Worm (Caenorhabditis elegans): ENCODE measurements around the gene asns-2.
A peak's percentile ranks its signal among the peaks of the same experiment; 100 is the strongest.

The asns-2 gene

ce11 chrX:8778558-8778957, 27.8 kb upstream of the asns-2 start, which contains the start of gene ZK721.4:
ZK721.4 (plus strand) TSS chrX:8778858.
- TF ChIP-seq nhr-11 (tag; optimal IDR thresholded peaks at IDR 0.05), result no peak
- no peak for TF ChIP-seq R02D3.7 (tag; optimal IDR thresholded peaks at IDR 0.05)
- no peak for TF ChIP-seq lin-15B (tag; optimal IDR thresholded peaks at IDR 0.05)
- no peak for TF ChIP-seq pqm-1 (tag; optimal IDR thresholded peaks at IDR 0.05)
- TF ChIP-seq elt-1 (tag; optimal IDR thresholded peaks at IDR 0.05), result no peak
- TF ChIP-seq aly-2 (tag; optimal IDR thresholded peaks at IDR 0.05), result no peak
- no peak for TF ChIP-seq nhr-28 (tag; optimal IDR thresholded peaks at IDR 0.05)
- no peak for TF ChIP-seq nhr-77 (tag; optimal IDR thresholded peaks at IDR 0.05)
- TF ChIP-seq ZK546.5 (tag; optimal IDR thresholded peaks at IDR 0.05), result no peak
- TF ChIP-seq ama-1 (optimal IDR thresholded peaks at IDR 0.05), result no peak
- no peak for TF ChIP-seq nhr-23 (tag; optimal IDR thresholded peaks at IDR 0.05)
- TF ChIP-seq ceh-16 (tag; optimal IDR thresholded peaks at IDR 0.05), result no peak
- TF ChIP-seq eor-1 (tag; optimal IDR thresholded peaks at IDR 0.05), result no peak
- TF ChIP-seq nhr-12 (tag; optimal IDR thresholded peaks at IDR 0.05), result no peak
- no peak for TF ChIP-seq nhr-76 (tag; optimal IDR thresholded peaks at IDR 0.05)
- TF ChIP-seq egl-5 (tag; optimal IDR thresholded peaks at IDR 0.05), result no peak
- no peak for TF ChIP-seq ceh-82 (tag; optimal IDR thresholded peaks at IDR 0.05)
- no peak for TF ChIP-seq ceh-9 (tag; optimal IDR thresholded peaks at IDR 0.05)
- no peak for TF ChIP-seq fkh-10 (GFP tag; optimal IDR thresholded peaks at IDR 0.05)
- TF ChIP-seq mdl-1 (tag; optimal IDR thresholded peaks at IDR 0.05), result no peak

ce11 chrX:8770316-8770715, 19.6 kb upstream of the asns-2 start:
- TF ChIP-seq ZK546.5 (tag; optimal IDR thresholded peaks at IDR 0.05), result no peak
- TF ChIP-seq ceh-16 (tag; optimal IDR thresholded peaks at IDR 0.05), result no peak
- no peak for TF ChIP-seq jun-1 (tag; optimal IDR thresholded peaks at IDR 0.05)
- TF ChIP-seq nhr-23 (tag; optimal IDR thresholded peaks at IDR 0.05), result no peak
- no peak for TF ChIP-seq elt-1 (tag; optimal IDR thresholded peaks at IDR 0.05)
- TF ChIP-seq elt-2 (tag; optimal IDR thresholded peaks at IDR 0.05), result no peak
- no peak for TF ChIP-seq nhr-43 (tag; optimal IDR thresholded peaks at IDR 0.05; ENCODE audit: poor library complexity, severe bottlenecking)
- TF ChIP-seq pha-4 (tag; optimal IDR thresholded peaks at IDR 0.05), result no peak
- TF ChIP-seq ceh-82 (tag; optimal IDR thresholded peaks at IDR 0.05), result no peak
- no peak for TF ChIP-seq nfya-1 (tag; optimal IDR thresholded peaks at IDR 0.05; ENCODE audit: insufficient read depth)
- no peak for TF ChIP-seq egl-5 (tag; optimal IDR thresholded peaks at IDR 0.05)
- no peak for TF ChIP-seq ceh-9 (tag; optimal IDR thresholded peaks at IDR 0.05)
- TF ChIP-seq fkh-2 (tag; optimal IDR thresholded peaks at IDR 0.05), result no peak
- no peak for TF ChIP-seq mml-1 (tag; optimal IDR thresholded peaks at IDR 0.05)
- TF ChIP-seq unc-62 (GFP tag; optimal IDR thresholded peaks at IDR 0.05), result no peak
- no peak for TF ChIP-seq skn-1 (tag; optimal IDR thresholded peaks at IDR 0.05)
- no peak for TF ChIP-seq fos-1 (tag; optimal IDR thresholded peaks at IDR 0.05)
- TF ChIP-seq aly-2 (tag; optimal IDR thresholded peaks at IDR 0.05), result no peak
- TF ChIP-seq egl-27 (tag; optimal IDR thresholded peaks at IDR 0.05), result no peak

ce11 chrX:8764044-8764443, 13.3 kb upstream of the asns-2 start:
- peak; percentile 98 for TF ChIP-seq egl-5 (tag; optimal IDR thresholded peaks at IDR 0.05)
- TF ChIP-seq aly-2 (tag; optimal IDR thresholded peaks at IDR 0.05), result no peak

- TF ChIP-seq snpc-4 (tag; optimal IDR thresholded peaks at IDR 0.05) (no peak), ceh-9 (tag; optimal IDR thresholded peaks at IDR 0.05) (no peak), mdl-1 (tag; optimal IDR thresholded peaks at IDR 0.05) (no peak), elt-2 (tag; optimal IDR thresholded peaks at IDR 0.05) (no peak), nhr-23 (tag; optimal IDR thresholded peaks at IDR 0.05) (no peak), nhr-237 (tag; optimal IDR thresholded peaks at IDR 0.05) (no peak), nhr-11 (tag; optimal IDR thresholded peaks at IDR 0.05) (no peak), nhr-76 (tag; optimal IDR thresholded peaks at IDR 0.05) (no peak)
Measured at ce11 chrX:8763607-8764006, 12.9 kb upstream of the asns-2 start, which contains the start of gene zig-12. zig-12 (plus strand) TSS chrX:8763907.

ce11 chrX:8762927-8763326, 12.2 kb upstream of the asns-2 start:
- TF ChIP-seq snpc-4 (tag; optimal IDR thresholded peaks at IDR 0.05) (no peak), nfya-1 (tag; optimal IDR thresholded peaks at IDR 0.05; ENCODE audit: insufficient read depth) (peak; percentile 19)

- TF ChIP-seq nhr-25 (tag; optimal IDR thresholded peaks at IDR 0.05) (no peak), jun-1 (tag; optimal IDR thresholded peaks at IDR 0.05) (no peak), elt-1 (tag; optimal IDR thresholded peaks at IDR 0.05) (no peak), lin-39 (tag; optimal IDR thresholded peaks at IDR 0.05) (no peak), sea-2 (GFP tag; optimal IDR thresholded peaks at IDR 0.05) (no peak), ceh-16 (tag; optimal IDR thresholded peaks at IDR 0.05) (no peak), tbx-2 (tag; optimal IDR thresholded peaks at IDR 0.05) (no peak), nhr-237 (tag; optimal IDR thresholded peaks at IDR 0.05) (no peak), ama-1 (optimal IDR thresholded peaks at IDR 0.05) (no peak), egl-5 (tag; optimal IDR thresholded peaks at IDR 0.05) (no peak), snpc-4 (tag; optimal IDR thresholded peaks at IDR 0.05) (no peak), unc-62 (GFP tag; optimal IDR thresholded peaks at IDR 0.05) (no peak), zag-1 (tag; optimal IDR thresholded peaks at IDR 0.05) (no peak), nhr-77 (tag; optimal IDR thresholded peaks at IDR 0.05) (no peak), unc-39 (tag; optimal IDR thresholded peaks at IDR 0.05) (no peak), hmg-11 (tag; optimal IDR thresholded peaks at IDR 0.05) (no peak), nhr-28 (tag; optimal IDR thresholded peaks at IDR 0.05) (no peak), pha-4 (tag; optimal IDR thresholded peaks at IDR 0.05) (no peak), skn-1 (tag; optimal IDR thresholded peaks at IDR 0.05) (no peak)
Measured at ce11 chrX:8761497-8761896, 10.8 kb upstream of the asns-2 start, which contains the start of gene M02D8.5. M02D8.5 (minus strand) TSS chrX:8761597.

All from whole organism, L3 larva.